Fruit fly (Drosophila melanogaster) whole organism, embryonic: Measurements from ENCODE around the gene Sfp79B.

Experiments used
- CG10543 ChIP-seq: fragments of 200-800 bp; sonication (Bioruptor generic); optimal IDR thresholded peaks from 3 replicates; lab custom pipeline; 2017; ENCODE audit warnings: missing biosample characterization, mild to moderate bottlenecking, missing genetic modification characterization, moderate library complexity
- CG10654 ChIP-seq: fragments of 200-800 bp; sonication (Bioruptor generic); optimal IDR thresholded peaks from 2 replicates; lab custom pipeline; 2016; ENCODE audit warnings: missing biosample characterization, missing genetic modification characterization
- CG11456 ChIP-seq: fragments of 200-800 bp; sonication (Bioruptor generic); IDR thresholded peaks from 3 replicates; pipeline ENCODE4 v1.3.6; 2022; ENCODE audit warnings: missing biosample characterization, missing genetic modification characterization
- CG11560 ChIP-seq: fragments of 200-800 bp; sonication (Bioruptor generic); IDR thresholded peaks from 3 replicates; pipeline ENCODE4 v1.3.6; 2022; ENCODE audit warnings: missing biosample characterization, missing genetic modification characterization
- CG15073 ChIP-seq: fragments of 200-800 bp; sonication (Bioruptor generic); optimal IDR thresholded peaks from 2 replicates; lab custom pipeline; 2016; ENCODE audit warnings: missing biosample characterization, missing genetic modification characterization
- CG15514 ChIP-seq: fragments of 200-800 bp; sonication (Bioruptor generic); optimal IDR thresholded peaks from 3 replicates; lab custom pipeline; 2017; ENCODE audit warnings: missing biosample characterization, missing genetic modification characterization, mild to moderate bottlenecking, moderate library complexity, missing genetic modification reagents
- CG1603 ChIP-seq: fragments of 200-800 bp; sonication (Bioruptor generic); optimal IDR thresholded peaks from 2 replicates; lab custom pipeline; 2019; ENCODE audit warnings: missing biosample characterization, mild to moderate bottlenecking, missing genetic modification characterization, moderate library complexity
- CG17361 ChIP-seq: fragments of 200-800 bp; sonication (Bioruptor generic); IDR thresholded peaks from 3 replicates; pipeline ENCODE4 v1.3.6; 2022; ENCODE audit warnings: missing biosample characterization, missing genetic modification characterization
- CG2129 ChIP-seq: fragments of 200-800 bp; sonication (Bioruptor generic); IDR thresholded peaks from 2 replicates; pipeline ENCODE4 v1.3.6; 2022; ENCODE audit warnings: missing biosample characterization, missing genetic modification characterization; ENCODE audit not compliant: partially characterized antibody
- CG32772 ChIP-seq: fragments of 200-800 bp; sonication (Bioruptor generic); IDR thresholded peaks from 2 replicates; pipeline ENCODE4 v1.3.6; 2022; ENCODE audit warnings: missing biosample characterization, missing genetic modification characterization
- CG3726 ChIP-seq: fragments of 200-800 bp; sonication (Bioruptor generic); IDR thresholded peaks from 3 replicates; pipeline ENCODE4, ENCODE4 v1.3.6; 2022; ENCODE audit warnings: missing biosample characterization, missing genetic modification characterization
- CG3838 ChIP-seq: fragments of 200-800 bp; sonication (Bioruptor generic); optimal IDR thresholded peaks from 3 replicates; lab custom pipeline; 2016; ENCODE audit warnings: missing biosample characterization, missing genetic modification characterization
- CG4707 ChIP-seq: fragments of 200-800 bp; sonication (Bioruptor generic); optimal IDR thresholded peaks from 2 replicates; lab custom pipeline; 2018; ENCODE audit warnings: missing biosample characterization, mild to moderate bottlenecking, missing genetic modification characterization, moderate library complexity
- CG6175 ChIP-seq: fragments of 200-800 bp; sonication (Bioruptor generic); IDR thresholded peaks from 3 replicates; pipeline ENCODE4 v1.3.6; 2022; ENCODE audit warnings: missing biosample characterization, missing genetic modification characterization
- CG6791 ChIP-seq: fragments of 200-800 bp; sonication (Bioruptor generic); IDR thresholded peaks from 3 replicates; pipeline ENCODE4 v1.3.6; 2022; ENCODE audit warnings: missing biosample characterization, missing genetic modification characterization; ENCODE audit not compliant: partially characterized antibody
- CG7271 ChIP-seq: fragments of 200-800 bp; sonication (Bioruptor generic); optimal IDR thresholded peaks from 2 replicates; lab custom pipeline; 2018; ENCODE audit warnings: missing biosample characterization, mild to moderate bottlenecking, missing genetic modification characterization, moderate library complexity
- CG7786 ChIP-seq: fragments of 200-800 bp; sonication (Bioruptor generic); optimal IDR thresholded peaks from 2 replicates; lab custom pipeline; 2016; ENCODE audit warnings: missing biosample characterization, missing genetic modification characterization
- CG8089 ChIP-seq: fragments of 200-800 bp; sonication (Bioruptor generic); optimal IDR thresholded peaks from 3 replicates; lab custom pipeline; 2016; ENCODE audit warnings: missing biosample characterization, missing genetic modification characterization
- CG8944 ChIP-seq: fragments of 200-800 bp; sonication (Bioruptor generic); optimal IDR thresholded peaks from 3 replicates; lab custom pipeline; 2016; ENCODE audit warnings: missing biosample characterization, missing genetic modification characterization
- CG9437 ChIP-seq: fragments of 200-800 bp; sonication (Bioruptor generic); optimal IDR thresholded peaks from 2 replicates; lab custom pipeline; 2018; ENCODE audit warnings: missing biosample characterization, mild to moderate bottlenecking, missing genetic modification characterization
- CG9876 ChIP-seq: fragments of 200-800 bp; sonication (Bioruptor generic); optimal IDR thresholded peaks from 2 replicates; lab custom pipeline; 2016; ENCODE audit warnings: missing biosample characterization, missing genetic modification characterization
- D19B ChIP-seq: fragments of 200-800 bp; sonication (Bioruptor generic); optimal IDR thresholded peaks from 2 replicates; lab custom pipeline; 2017; ENCODE audit warnings: missing biosample characterization, mild to moderate bottlenecking, missing genetic modification characterization
- Doc3 ChIP-seq: fragments of 200-800 bp; sonication (Bioruptor generic); IDR thresholded peaks from 3 replicates; pipeline ENCODE4 v1.3.6; 2022; ENCODE audit warnings: missing biosample characterization, missing genetic modification characterization; ENCODE audit not compliant: partially characterized antibody
- Drgx ChIP-seq: fragments of 200-800 bp; sonication (Bioruptor generic); IDR thresholded peaks from 2 replicates; pipeline ENCODE4 v1.3.6; 2022; ENCODE audit warnings: missing biosample characterization, missing genetic modification characterization
- Gug ChIP-seq: fragments of 200-800 bp; sonication (Bioruptor generic); IDR thresholded peaks from 4 replicates; pipeline ENCODE4 v1.3.6; 2022; ENCODE audit warnings: missing biosample characterization, missing genetic modification characterization
- H2.0 ChIP-seq: fragments of 200-800 bp; sonication (Bioruptor generic); IDR thresholded peaks from 2 replicates; pipeline ENCODE4 v1.3.6; 2022; ENCODE audit warnings: missing biosample characterization, missing genetic modification characterization
- Kr ChIP-seq: fragments of 200-800 bp; sonication (Bioruptor generic); optimal IDR thresholded peaks from 2 replicates; lab custom pipeline; 2017; ENCODE audit warnings: missing biosample characterization, mild to moderate bottlenecking, missing genetic modification characterization
- NK7.1 ChIP-seq: fragments of 200-800 bp; sonication (Bioruptor generic); optimal IDR thresholded peaks from 3 replicates; lab custom pipeline; 2016; ENCODE audit warnings: missing biosample characterization, missing genetic modification characterization
- Oli ChIP-seq: fragments of 200-800 bp; sonication (Bioruptor generic); optimal IDR thresholded peaks from 2 replicates; lab custom pipeline; 2018; ENCODE audit warnings: missing biosample characterization, mild to moderate bottlenecking, missing genetic modification characterization, moderate library complexity
- Stat92E ChIP-seq, 3 experiments: fragments of >200 bp in 2 of 3; fragments of 200-800 bp in 1 of 3; sonication (Bioruptor generic) in 1 of 3; optimal IDR thresholded peaks; 2 replicates each; lab custom pipeline; 2017 to 2019; ENCODE audit warnings: missing biosample characterization in 3 of 3, missing genetic modification characterization in 3 of 3, mild to moderate bottlenecking in 1 of 3, moderate library complexity in 1 of 3
- Vsx1 ChIP-seq: fragments of 200-800 bp; sonication (Bioruptor generic); optimal IDR thresholded peaks from 2 replicates; lab custom pipeline; 2017; ENCODE audit warnings: missing biosample characterization, mild to moderate bottlenecking, missing genetic modification characterization, missing genetic modification reagents
- ase ChIP-seq: fragments of 200-800 bp; sonication (Bioruptor generic); IDR thresholded peaks from 3 replicates; pipeline ENCODE4 v1.3.6; 2022; ENCODE audit warnings: missing biosample characterization, missing genetic modification characterization
- cg ChIP-seq: fragments of 200-800 bp; sonication (Bioruptor generic); optimal IDR thresholded peaks from 3 replicates; lab custom pipeline; 2019; ENCODE audit warnings: missing biosample characterization, mild to moderate bottlenecking, missing genetic modification characterization, moderate library complexity
- chif ChIP-seq, 2 experiments: fragments of 200-800 bp; sonication (Bioruptor generic); optimal IDR thresholded peaks; 3 replicates each; lab custom pipeline; 2016; ENCODE audit warnings: missing biosample characterization in 2 of 2, missing genetic modification characterization in 2 of 2
- ems ChIP-seq: fragments of 200-800 bp; sonication (Bioruptor generic); optimal IDR thresholded peaks from 3 replicates; lab custom pipeline; 2016; ENCODE audit warnings: missing biosample characterization, missing genetic modification characterization
- eyg ChIP-seq: fragments of 200-800 bp; sonication (Bioruptor generic); optimal IDR thresholded peaks from 3 replicates; lab custom pipeline; 2016; ENCODE audit warnings: missing biosample characterization, missing genetic modification characterization
- gem ChIP-seq: fragments of 200-800 bp; sonication (Bioruptor generic); optimal IDR thresholded peaks from 2 replicates; lab custom pipeline; 2019; ENCODE audit warnings: missing biosample characterization, mild to moderate bottlenecking, missing genetic modification characterization, moderate library complexity
- h ChIP-seq: fragments of >200 bp; optimal IDR thresholded peaks from 2 replicates; lab custom pipeline; 2017
- kay ChIP-seq: fragments of 200-800 bp; sonication (Bioruptor generic); optimal IDR thresholded peaks from 2 replicates; lab custom pipeline; 2016; ENCODE audit warnings: missing biosample characterization, missing genetic modification characterization
- lmd ChIP-seq: fragments of 200-800 bp; sonication (Bioruptor generic); IDR thresholded peaks from 2 replicates; pipeline ENCODE4 v1.3.6; 2022; ENCODE audit warnings: missing biosample characterization, missing genetic modification characterization
- odd ChIP-seq: fragments of 200-800 bp; sonication (Bioruptor generic); optimal IDR thresholded peaks from 2 replicates; lab custom pipeline; 2017; ENCODE audit warnings: missing biosample characterization, mild to moderate bottlenecking, missing genetic modification characterization
- pan ChIP-seq, 4 experiments: fragments of >200 bp in 3 of 4; fragments of 200-800 bp in 1 of 4; sonication (Bioruptor generic) in 1 of 4; optimal IDR thresholded peaks in 3 of 4; IDR thresholded peaks in 1 of 4; 2 replicates each; pipeline versions ENCODE4 v1.3.6 to Lab custom; 2017 to 2022; ENCODE audit warnings: missing biosample characterization in 2 of 4, missing genetic modification characterization in 2 of 4, mixed read lengths in 1 of 4
- pnt ChIP-seq: fragments of 200-800 bp; sonication (Bioruptor generic); optimal IDR thresholded peaks from 3 replicates; lab custom pipeline; 2016; ENCODE audit warnings: missing biosample characterization, missing genetic modification characterization
- run ChIP-seq: fragments of 200-800 bp; sonication (Bioruptor generic); optimal IDR thresholded peaks from 3 replicates; lab custom pipeline; 2018; ENCODE audit warnings: missing biosample characterization, mild to moderate bottlenecking, missing genetic modification characterization
- salm ChIP-seq: fragments of 200-800 bp; sonication (Bioruptor generic); optimal IDR thresholded peaks from 2 replicates; lab custom pipeline; 2018; ENCODE audit warnings: missing biosample characterization, mild to moderate bottlenecking, missing genetic modification characterization
- scrt ChIP-seq: fragments of 200-800 bp; sonication (Bioruptor generic); optimal IDR thresholded peaks from 2 replicates; lab custom pipeline; 2018; ENCODE audit warnings: missing biosample characterization, mild to moderate bottlenecking, missing genetic modification characterization, moderate library complexity
- sisA ChIP-seq: fragments of 200-800 bp; sonication (Bioruptor generic); IDR thresholded peaks from 2 replicates; pipeline ENCODE4 v1.3.6; 2022; ENCODE audit warnings: missing biosample characterization, missing genetic modification characterization
- tap ChIP-seq: fragments of 200-800 bp; optimal IDR thresholded peaks from 3 replicates; lab custom pipeline; 2019; ENCODE audit warnings: missing biosample characterization, mild to moderate bottlenecking, missing genetic modification characterization, moderate library complexity
- vfl ChIP-seq: fragments of 200-800 bp; sonication (Bioruptor generic); optimal IDR thresholded peaks from 2 replicates; lab custom pipeline; 2016; ENCODE audit warnings: missing biosample characterization, missing genetic modification characterization
- wor ChIP-seq: fragments of 200-800 bp; sonication (Bioruptor generic); IDR thresholded peaks from 2 replicates; pipeline ENCODE4 v1.3.6; 2022; ENCODE audit warnings: missing biosample characterization, missing genetic modification characterization
- yki ChIP-seq: fragments of >200 bp; optimal IDR thresholded peaks from 3 replicates; lab custom pipeline; 2018

Sfp79B gene

dm6 chr3L:22078063-22078462, 2.1 kb upstream of the Sfp79B start (continued):
- TF ChIP-seq H2.0: no peak
- peak; percentile 9 for TF ChIP-seq CG10654 (GFP tag; lab: Kevin White, UChicago)
- peak; percentile 65 for TF ChIP-seq lmd (GFP tag; lab: Robert Waterston, UW)
- TF ChIP-seq ase: no peak
- peak; percentile 44 for TF ChIP-seq CG7786 (GFP tag; lab: Kevin White, UChicago)
- no peak for TF ChIP-seq yki (lab: Kevin White, UChicago)
- no peak for TF ChIP-seq CG15073
- TF ChIP-seq chif (GFP tag; optimal IDR thresholded peaks at IDR 0.05; lab: Kevin White, UChicago): peak; percentile 26 to 63
- peak; percentile 25 for TF ChIP-seq odd (GFP tag; lab: Kevin White, UChicago)
- TF ChIP-seq vfl (GFP tag; lab: Kevin White, UChicago): no peak
- TF ChIP-seq salm (tag; lab: Kevin White, UChicago): no peak
- TF ChIP-seq CG11456 (GFP tag; lab: Robert Waterston, UW): peak; percentile 64; the same call in 1 of the 3 replicates
- TF ChIP-seq Vsx1 (GFP tag; lab: Kevin White, UChicago): no peak
- TF ChIP-seq CG4707 (GFP tag; lab: Kevin White, UChicago): no peak
- TF ChIP-seq Doc3: peak; percentile 94
- TF ChIP-seq CG7271 (tag; lab: Kevin White, UChicago): no peak
- TF ChIP-seq Kr (GFP tag; lab: Kevin White, UChicago): no peak
- peak; percentile 63 for TF ChIP-seq Drgx (GFP tag; lab: Robert Waterston, UW)
- TF ChIP-seq CG2129 (GFP tag; lab: Robert Waterston, UW): peak; percentile 92
- peak; percentile 0 for TF ChIP-seq kay (GFP tag; lab: Kevin White, UChicago)
- TF ChIP-seq ems (GFP tag; lab: Kevin White, UChicago): peak; percentile 47
- peak; percentile 33 for TF ChIP-seq CG9437 (GFP tag; lab: Kevin White, UChicago)
- TF ChIP-seq tap (tag; lab: Kevin White, UChicago): peak; percentile 8
- TF ChIP-seq Oli (tag; lab: Kevin White, UChicago): peak; percentile 45
- no peak for TF ChIP-seq run
- no peak for TF ChIP-seq CG10543 (GFP tag; lab: Kevin White, UChicago)
- no peak for TF ChIP-seq CG3726 (GFP tag; lab: Robert Waterston, UW)
- TF ChIP-seq cg (GFP tag; lab: Kevin White, UChicago): no peak
- TF ChIP-seq D19B (GFP tag; lab: Kevin White, UChicago): no peak
- peak; percentile 5 for TF ChIP-seq scrt
- peak; percentile 33; the same call in 1 of the 2 replicates for TF ChIP-seq sisA (GFP tag; lab: Robert Waterston, UW)
- TF ChIP-seq CG17361: peak; percentile 40; the same call in 1 of the 3 replicates
- TF ChIP-seq Gug: peak; percentile 38; the same call in 1 of the 4 replicates
- no peak for TF ChIP-seq CG11560 (tag; lab: Robert Waterston, UW)
- TF ChIP-seq CG15514 (GFP tag; lab: Kevin White, UChicago): peak; percentile 28
- TF ChIP-seq CG3838 (GFP tag; lab: Kevin White, UChicago): no peak
- TF ChIP-seq pnt: peak; percentile 44
- TF ChIP-seq CG6175 (GFP tag; lab: Robert Waterston, UW): no peak
- peak; percentile 29 for TF ChIP-seq eyg (GFP tag; lab: Kevin White, UChicago)
- TF ChIP-seq NK7.1: no peak
- TF ChIP-seq pan (optimal IDR thresholded peaks at IDR 0.05; lab: Kevin White, UChicago): no peak
- TF ChIP-seq pan (GFP tag; optimal IDR thresholded peaks at IDR 0.05 in 1 of 2, IDR thresholded peaks at IDR 0.05 in 1 of 2): peak in 1 of 2 experiments; percentile 41
- no peak for TF ChIP-seq wor (GFP tag; lab: Robert Waterston, UW)
- TF ChIP-seq CG8089 (GFP tag; lab: Kevin White, UChicago): peak; percentile 7
- peak in 1 of 3 experiments; percentile 28 for TF ChIP-seq Stat92E (GFP tag; optimal IDR thresholded peaks at IDR 0.05; lab: Kevin White, UChicago)
- peak; percentile 68 for TF ChIP-seq CG1603
- TF ChIP-seq h: no peak
- peak; percentile 67 for TF ChIP-seq gem (tag; lab: Kevin White, UChicago)
- TF ChIP-seq CG32772 (GFP tag; lab: Robert Waterston, UW): no peak
- TF ChIP-seq CG6791 (GFP tag; lab: Robert Waterston, UW): peak; percentile 85
- TF ChIP-seq CG9876 (GFP tag; lab: Kevin White, UChicago): no peak
- TF ChIP-seq CG8944 (GFP tag; lab: Kevin White, UChicago): peak; percentile 40
